Fruit fly (Drosophila melanogaster): ENCODE measurements around the gene Sytbeta.

Sytbeta gene

dm6 chr3L:15102669-15103309 is 38.0 kb upstream of the Sytbeta start (continued):
- TF ChIP-seq CG3919 (GFP tag; optimal IDR thresholded peaks at IDR 0.05) (peak; percentile 48), CG3032 (tag; optimal IDR thresholded peaks at IDR 0.05) (peak; percentile 57), CG11902 (GFP tag; optimal IDR thresholded peaks at IDR 0.05) (peak; percentile 8), ss (GFP tag; optimal IDR thresholded peaks at IDR 0.05) (peak; percentile 38 to 56), Hr39 (GFP tag; optimal IDR thresholded peaks at IDR 0.05) (peak; percentile 17), CG8119 (GFP tag; IDR thresholded peaks at IDR 0.05) (peak; percentile 44; the same call in 2 of the 3 replicates), Eip75B (GFP tag; optimal IDR thresholded peaks at IDR 0.05) (no peak), CG4318 (GFP tag; optimal IDR thresholded peaks at IDR 0.05) (peak; percentile 6), CG6854 (GFP tag; optimal IDR thresholded peaks at IDR 0.05) (peak; percentile 99), svp (GFP tag) (peak; percentile 46), net (GFP tag; optimal IDR thresholded peaks at IDR 0.05) (no peak), Gug (GFP tag; IDR thresholded peaks at IDR 0.05) (0 out of 2 replicates have a peak, but pooled peaks have one; percentile 15), acj6 (GFP tag; optimal IDR thresholded peaks at IDR 0.05) (peak; percentile 27), topi (GFP tag; optimal IDR thresholded peaks at IDR 0.05) (peak; percentile 14), Met (GFP tag; optimal IDR thresholded peaks at IDR 0.05) (no peak), CG8319 (GFP tag; optimal IDR thresholded peaks at IDR 0.05) (no peak), CG15336 (GFP tag; IDR thresholded peaks at IDR 0.05) (no peak), dac (GFP tag; optimal IDR thresholded peaks at IDR 0.05) (no peak), Sox102F (GFP tag; optimal IDR thresholded peaks at IDR 0.05) (no peak), OdsH (GFP tag; optimal IDR thresholded peaks at IDR 0.05) (peak; percentile 22), CG32006 (GFP tag; optimal IDR thresholded peaks at IDR 0.05) (peak; percentile 39), fd85E (GFP tag; optimal IDR thresholded peaks at IDR 0.05) (no peak), CG7368 (GFP tag; optimal IDR thresholded peaks at IDR 0.05) (peak; percentile 15), vri (GFP tag; optimal IDR thresholded peaks at IDR 0.05) (no peak), Eip78C (GFP tag) (peak; percentile 57), Hr4 (GFP tag; optimal IDR thresholded peaks at IDR 0.05) (peak; percentile 7), CG6808 (GFP tag; optimal IDR thresholded peaks at IDR 0.05) (no peak), fd59A (GFP tag; optimal IDR thresholded peaks at IDR 0.05) (no peak), esn (GFP tag; optimal IDR thresholded peaks at IDR 0.05) (no peak), achi (GFP tag; optimal IDR thresholded peaks at IDR 0.05) (peak; percentile 5), Eip93F (GFP tag; optimal IDR thresholded peaks at IDR 0.05) (no peak), CG11294 (GFP tag; IDR thresholded peaks at IDR 0.05) (no peak)

DNA sequence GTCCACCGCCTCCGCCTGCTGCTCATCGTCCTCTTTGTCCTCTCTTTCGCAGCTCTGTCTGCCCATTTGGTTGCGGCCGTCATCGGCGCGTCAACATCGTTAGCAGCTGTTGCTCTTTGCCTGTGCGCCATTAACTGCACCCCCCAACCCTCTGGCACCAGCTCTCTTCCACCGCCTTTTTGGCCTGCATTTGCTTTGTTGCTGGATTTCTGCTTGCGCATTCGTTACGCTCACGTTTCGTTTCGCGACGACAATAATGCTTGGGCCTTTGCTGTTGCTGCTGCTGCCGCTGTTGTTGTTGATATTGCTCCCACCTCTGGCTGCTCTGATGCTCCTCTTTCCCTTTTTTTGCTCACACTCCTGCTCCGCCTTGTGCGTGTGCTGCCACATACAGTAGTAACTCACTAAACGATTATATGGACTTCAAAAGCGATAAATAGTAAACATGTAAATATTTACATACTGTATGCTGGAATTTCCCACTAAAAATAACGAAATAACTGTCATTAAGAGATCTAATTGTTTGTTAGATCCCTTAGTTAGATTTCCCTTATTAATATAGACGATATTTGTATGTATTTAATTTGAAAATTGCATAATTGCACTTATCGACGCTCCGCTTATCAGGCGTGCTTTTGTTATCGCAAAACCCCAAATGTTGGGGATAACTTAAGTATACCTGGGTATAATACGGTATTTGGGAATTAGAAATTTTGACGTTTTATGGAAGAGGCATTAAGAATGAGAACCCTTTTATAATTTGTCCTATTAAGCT is 37.0 kb upstream of the Sytbeta start:
- TF ChIP-seq CG10631 (GFP tag; optimal IDR thresholded peaks at IDR 0.05) (peak; percentile 13), achi (GFP tag; optimal IDR thresholded peaks at IDR 0.05) (peak; percentile 35), Blimp-1 (GFP tag; optimal IDR thresholded peaks at IDR 0.05) (peak; percentile 46), Hr39 (GFP tag; optimal IDR thresholded peaks at IDR 0.05) (peak; percentile 52), Gug (GFP tag; IDR thresholded peaks at IDR 0.05) (no peak), fd85E (GFP tag; optimal IDR thresholded peaks at IDR 0.05) (no peak), CG16779 (tag; optimal IDR thresholded peaks at IDR 0.05) (peak; percentile 1), Lpt (GFP tag; optimal IDR thresholded peaks at IDR 0.05) (peak; percentile 41), eg (GFP tag; IDR thresholded peaks at IDR 0.05) (peak; percentile 51; the same call in 2 of the 3 replicates), CG11902 (GFP tag; optimal IDR thresholded peaks at IDR 0.05) (peak; percentile 3), CG6276 (GFP tag; optimal IDR thresholded peaks at IDR 0.05) (no peak), CG11762 (GFP tag; optimal IDR thresholded peaks at IDR 0.05; ENCODE audit: insufficient read depth) (peak; percentile 2), CG6792 (GFP tag; optimal IDR thresholded peaks at IDR 0.05) (no peak), Ets21C (GFP tag; optimal IDR thresholded peaks at IDR 0.05) (peak; percentile 2), CG31627 (GFP tag; optimal IDR thresholded peaks at IDR 0.05) (peak; percentile 54), Met (GFP tag; optimal IDR thresholded peaks at IDR 0.05) (peak; percentile 42), CG7368 (GFP tag; optimal IDR thresholded peaks at IDR 0.05) (no peak), fkh (GFP tag; optimal IDR thresholded peaks at IDR 0.05) (no peak), CG9139 (GFP tag; optimal IDR thresholded peaks at IDR 0.05) (peak; percentile 3), dac (GFP tag; optimal IDR thresholded peaks at IDR 0.05) (no peak), Eip93F (GFP tag; optimal IDR thresholded peaks at IDR 0.05) (no peak), CG32006 (GFP tag; optimal IDR thresholded peaks at IDR 0.05) (peak; percentile 23), Sox14 (GFP tag; optimal IDR thresholded peaks at IDR 0.05) (peak; percentile 68), OdsH (GFP tag; optimal IDR thresholded peaks at IDR 0.05) (no peak), CG8632 (GFP tag; optimal IDR thresholded peaks at IDR 0.05) (no peak), Hr38 (GFP tag; optimal IDR thresholded peaks at IDR 0.05) (no peak), acj6 (GFP tag; optimal IDR thresholded peaks at IDR 0.05) (peak; percentile 52), ss (GFP tag; optimal IDR thresholded peaks at IDR 0.05) (peak in 1 of 2 experiments; percentile 85)
